Worm (Caenorhabditis elegans): ENCODE data around the gene pat-3.

The pat-3 gene

DNA sequence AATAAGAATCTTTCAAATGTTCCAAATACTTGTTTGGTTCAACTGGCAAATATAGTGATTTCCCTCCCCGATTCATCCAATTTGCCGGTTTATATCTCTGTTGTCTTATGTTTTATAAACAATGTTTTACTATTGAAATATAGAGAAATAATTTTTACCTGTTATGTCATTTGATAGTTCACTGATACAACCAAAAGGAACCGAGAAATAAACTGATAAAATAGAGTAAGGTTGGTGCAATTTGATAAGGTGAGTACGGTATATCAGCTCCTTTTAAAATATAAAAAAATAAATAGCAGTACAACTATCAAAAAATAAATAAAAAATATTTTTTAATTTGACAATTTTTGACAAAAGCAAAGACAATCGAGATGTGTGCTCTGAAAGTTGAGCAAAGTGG lies 12.9 kb upstream of the pat-3 start:
- TF ChIP-seq him-1 (tag; optimal IDR thresholded peaks at IDR 0.05) = no peak
- TF ChIP-seq dao-5 (tag; optimal IDR thresholded peaks at IDR 0.05) = no peak
- TF ChIP-seq W03F9.2 (tag; optimal IDR thresholded peaks at IDR 0.05) = no peak

DNA sequence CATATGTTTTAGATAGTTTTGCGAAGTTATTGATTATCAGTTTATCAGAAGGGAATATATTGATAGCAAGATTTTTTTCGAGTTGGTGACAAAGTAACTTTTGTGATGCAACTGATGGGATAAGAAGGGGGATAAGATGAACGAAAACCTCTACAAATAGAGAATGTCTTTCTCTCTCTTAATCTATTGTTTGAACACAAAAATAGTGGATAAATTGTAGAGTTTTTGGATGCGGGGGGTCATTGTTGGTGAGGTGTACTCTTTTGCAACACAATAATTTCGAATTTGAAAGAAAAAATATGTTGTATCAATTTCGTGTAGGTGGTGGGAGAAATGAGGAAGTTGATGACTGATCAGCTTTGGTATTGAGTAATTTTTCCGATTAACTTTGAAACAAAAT lies 12.2 kb upstream of the pat-3 start, which contains the start of gene ZK1058.9:
TSS of gene ZK1058.9 (minus strand) at position 101 of the 400 bp plus-strand sequence.
- TF ChIP-seq him-1 (tag; optimal IDR thresholded peaks at IDR 0.05) = no peak
- no peak for TF ChIP-seq dao-5 (tag; optimal IDR thresholded peaks at IDR 0.05)
- no peak for TF ChIP-seq W03F9.2 (tag; optimal IDR thresholded peaks at IDR 0.05)

DNA sequence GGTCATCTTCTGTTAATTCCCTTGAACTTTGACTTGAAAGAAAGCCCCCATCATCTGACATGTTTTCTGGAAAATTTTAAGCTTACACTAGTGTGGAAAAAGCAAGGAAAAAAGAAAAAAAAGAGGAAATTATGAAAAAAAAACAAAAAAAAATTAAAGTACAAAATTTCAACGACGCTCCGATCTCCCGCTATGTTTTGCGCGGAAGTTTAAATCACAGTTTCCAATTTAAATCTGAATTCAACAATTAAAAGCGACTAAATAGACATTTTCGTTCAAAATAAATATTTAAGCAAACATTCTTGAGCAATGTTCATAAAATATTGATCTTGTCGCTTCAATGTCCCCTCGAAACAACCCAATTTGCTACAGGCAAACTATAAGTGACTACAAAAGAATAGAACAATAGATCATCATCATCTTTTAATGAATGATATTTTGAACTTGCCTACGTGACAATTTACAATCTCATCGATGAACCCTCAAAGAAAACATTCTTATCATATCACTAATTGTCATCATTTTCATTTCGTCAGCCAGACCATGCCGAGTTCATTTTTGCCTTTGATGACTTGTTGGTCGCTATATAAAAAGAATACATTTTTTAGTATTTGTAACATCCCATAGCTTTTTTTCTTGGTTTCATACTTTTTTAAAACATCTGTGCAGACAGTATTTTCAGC lies 7.8 kb upstream of the pat-3 start, which contains the start of the genes metl-6 and nit-1:
TSS of gene metl-6 (minus strand) at position 66 of the 683 bp plus-strand sequence.
TSS of gene nit-1 (plus strand) at position 562 of the 683 bp plus-strand sequence.
- TF ChIP-seq W03F9.2 (tag; optimal IDR thresholded peaks at IDR 0.05) (no peak), him-1 (tag; optimal IDR thresholded peaks at IDR 0.05) (no peak), dao-5 (tag; optimal IDR thresholded peaks at IDR 0.05) (no peak)

DNA sequence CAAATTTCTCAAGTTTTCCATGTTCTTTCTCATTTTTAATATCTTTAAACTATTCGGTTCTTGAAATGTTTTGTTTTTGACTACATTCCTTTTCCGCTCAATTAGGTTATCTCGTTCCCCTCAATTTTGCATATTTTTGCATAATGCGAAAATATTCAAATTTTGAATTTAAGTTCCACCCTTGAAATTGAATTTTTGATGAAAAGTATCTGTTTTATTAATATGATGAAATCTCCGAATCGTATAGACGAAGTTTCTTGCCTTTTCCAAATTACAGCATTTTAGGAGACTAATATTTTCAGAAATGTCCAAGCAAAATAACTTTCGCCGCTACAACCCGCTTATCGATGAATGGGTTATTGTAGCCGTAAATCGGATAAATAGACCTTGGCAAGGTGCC lies 4.6 kb upstream of the pat-3 start, which contains the start of gene ZK1058.3:
TSS of gene ZK1058.3 (plus strand) at position 301 of the 400 bp plus-strand sequence.
- TF ChIP-seq dao-5 (tag; optimal IDR thresholded peaks at IDR 0.05) (no peak), W03F9.2 (tag; optimal IDR thresholded peaks at IDR 0.05) (no peak)

DNA sequence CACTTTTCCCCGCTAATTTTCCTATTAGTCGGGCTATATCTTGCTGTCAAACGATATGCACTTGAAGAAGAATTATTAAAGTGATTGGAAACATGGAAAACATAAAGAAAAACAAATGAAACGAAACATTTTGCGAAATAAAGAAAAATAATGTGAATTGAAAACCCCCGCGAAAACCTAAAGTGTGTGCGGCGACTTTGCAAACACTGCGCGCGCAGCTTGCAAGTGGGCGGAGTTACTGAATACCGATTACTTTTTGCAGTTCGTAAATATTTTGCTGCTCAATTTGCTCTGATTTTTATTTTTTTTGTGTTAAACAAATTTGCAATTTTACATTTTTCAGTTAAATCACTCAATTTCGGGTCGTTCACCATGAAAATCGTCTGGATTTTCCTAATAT lies 2.7 kb upstream of the pat-3 start, which contains the start of gene ccdc-47:
TSS of gene ccdc-47 (plus strand) at position 344 of the 400 bp plus-strand sequence.
- TF ChIP-seq him-1 (tag; optimal IDR thresholded peaks at IDR 0.05) (no peak), W03F9.2 (tag; optimal IDR thresholded peaks at IDR 0.05) (peak; percentile 85)

DNA sequence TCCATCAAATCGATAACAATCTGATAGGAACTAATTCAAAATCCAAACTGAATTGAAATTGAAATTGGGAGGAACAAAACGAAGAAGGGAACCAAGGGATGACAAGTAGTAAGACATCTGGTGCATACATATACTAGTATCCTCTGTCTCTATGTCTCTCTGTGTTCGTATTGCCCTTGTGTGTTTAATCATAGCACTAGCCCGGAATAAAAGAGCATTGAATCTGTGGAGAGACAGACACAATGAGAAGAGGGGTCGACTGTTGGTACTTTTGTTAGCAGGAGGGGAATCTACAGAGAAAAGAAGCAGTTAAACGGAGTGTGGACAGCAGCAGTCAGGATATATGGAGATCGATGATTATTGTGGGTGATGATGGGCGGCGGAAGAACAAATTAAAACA lies 1.8 kb upstream of the pat-3 start:
- TF ChIP-seq dao-5 (tag; optimal IDR thresholded peaks at IDR 0.05) (no peak), him-1 (tag; optimal IDR thresholded peaks at IDR 0.05) (no peak), W03F9.2 (tag; optimal IDR thresholded peaks at IDR 0.05) (no peak)

DNA sequence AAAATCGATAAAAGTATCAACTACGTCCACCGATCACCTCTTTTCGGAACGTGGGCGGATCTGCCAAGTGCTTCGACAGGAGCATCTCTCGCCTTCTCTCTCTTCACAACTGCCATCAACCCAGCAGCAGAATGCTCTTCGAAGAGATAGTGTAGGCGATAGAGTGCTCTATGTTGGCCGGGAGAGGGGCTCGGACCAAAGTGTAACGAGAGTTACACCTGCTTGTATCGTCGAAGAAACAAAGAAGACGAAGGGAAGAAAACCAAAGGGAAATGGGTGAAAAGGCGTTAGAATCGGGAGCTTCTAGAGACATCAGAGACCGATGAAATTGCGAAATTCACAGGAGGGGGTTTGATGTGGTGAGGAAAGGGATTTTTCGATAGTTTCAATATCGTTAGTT lies 887 bp upstream of the pat-3 start:
- no peak for TF ChIP-seq him-1 (tag; optimal IDR thresholded peaks at IDR 0.05)
- TF ChIP-seq W03F9.2 (tag; optimal IDR thresholded peaks at IDR 0.05) = no peak
- TF ChIP-seq dao-5 (tag; optimal IDR thresholded peaks at IDR 0.05) = no peak

DNA sequence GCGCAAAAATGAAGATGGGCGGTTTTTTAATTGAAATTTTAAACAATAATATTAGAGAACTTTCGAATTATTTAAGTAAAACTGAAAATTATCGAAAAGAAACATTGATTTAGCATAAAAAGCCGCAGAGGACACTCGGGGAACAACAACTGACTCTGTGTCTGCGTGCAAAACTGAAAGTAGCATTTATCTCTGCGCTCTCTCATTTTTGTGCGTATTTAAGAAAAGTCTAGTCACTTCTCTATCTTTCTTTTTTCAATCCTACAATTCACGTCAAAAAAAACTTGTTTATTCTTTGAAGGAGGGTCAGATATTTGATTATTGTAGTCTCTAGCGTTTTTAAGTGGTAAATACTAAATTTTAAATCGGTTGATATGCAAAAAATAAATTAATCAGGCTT lies 5.7 kb downstream of the pat-3 start:
- no peak for TF ChIP-seq him-1 (tag; optimal IDR thresholded peaks at IDR 0.05)
- peak; percentile 25 for TF ChIP-seq W03F9.2 (tag; optimal IDR thresholded peaks at IDR 0.05)

DNA sequence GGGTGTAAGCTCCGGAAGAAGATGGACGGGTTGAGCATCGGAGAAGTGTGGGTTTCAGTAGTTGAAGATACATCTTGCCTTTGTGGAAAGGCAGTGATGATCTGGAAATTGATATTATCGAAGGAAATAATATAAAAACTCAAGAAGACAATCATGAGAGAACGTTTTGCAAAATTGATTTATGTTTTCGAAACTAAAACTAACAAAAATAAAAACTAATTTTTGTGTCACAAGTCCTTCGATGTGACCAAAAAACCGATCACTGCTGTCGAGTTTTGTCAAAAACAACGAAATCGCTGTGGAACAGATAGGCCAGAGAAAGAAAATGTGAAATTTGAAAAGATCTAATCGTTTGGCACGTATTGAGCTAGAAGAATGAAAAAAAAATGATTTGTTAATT lies 6.4 kb downstream of the pat-3 start, which contains the start of gene mmcm-1:
TSS of gene mmcm-1 (minus strand) at position 101 of the 400 bp plus-strand sequence.
- TF ChIP-seq W03F9.2 (tag; optimal IDR thresholded peaks at IDR 0.05) (no peak), him-1 (tag; optimal IDR thresholded peaks at IDR 0.05) (no peak), dao-5 (tag; optimal IDR thresholded peaks at IDR 0.05) (no peak)

DNA sequence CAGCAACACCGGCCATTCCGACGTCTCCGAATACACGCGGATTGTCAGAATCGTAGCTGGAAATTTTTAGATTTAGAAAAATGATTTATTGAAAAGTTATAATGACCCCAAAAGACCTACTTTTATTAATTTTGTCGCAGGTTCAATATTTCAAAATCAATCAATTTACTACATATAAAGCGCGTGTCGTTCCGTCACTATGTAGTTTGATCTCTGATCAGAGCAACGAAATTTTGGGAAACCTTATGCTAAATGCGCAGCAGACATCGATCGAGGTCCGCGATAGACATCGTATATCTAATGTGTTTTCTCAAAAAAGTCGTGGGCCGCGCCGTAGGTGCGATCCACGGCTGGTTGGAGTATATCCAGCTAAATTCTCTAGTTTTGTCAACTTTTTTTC lies 7.5 kb downstream of the pat-3 start:
- TF ChIP-seq W03F9.2 (tag; optimal IDR thresholded peaks at IDR 0.05) (no peak), dao-5 (tag; optimal IDR thresholded peaks at IDR 0.05) (no peak), him-1 (tag; optimal IDR thresholded peaks at IDR 0.05) (no peak)

DNA sequence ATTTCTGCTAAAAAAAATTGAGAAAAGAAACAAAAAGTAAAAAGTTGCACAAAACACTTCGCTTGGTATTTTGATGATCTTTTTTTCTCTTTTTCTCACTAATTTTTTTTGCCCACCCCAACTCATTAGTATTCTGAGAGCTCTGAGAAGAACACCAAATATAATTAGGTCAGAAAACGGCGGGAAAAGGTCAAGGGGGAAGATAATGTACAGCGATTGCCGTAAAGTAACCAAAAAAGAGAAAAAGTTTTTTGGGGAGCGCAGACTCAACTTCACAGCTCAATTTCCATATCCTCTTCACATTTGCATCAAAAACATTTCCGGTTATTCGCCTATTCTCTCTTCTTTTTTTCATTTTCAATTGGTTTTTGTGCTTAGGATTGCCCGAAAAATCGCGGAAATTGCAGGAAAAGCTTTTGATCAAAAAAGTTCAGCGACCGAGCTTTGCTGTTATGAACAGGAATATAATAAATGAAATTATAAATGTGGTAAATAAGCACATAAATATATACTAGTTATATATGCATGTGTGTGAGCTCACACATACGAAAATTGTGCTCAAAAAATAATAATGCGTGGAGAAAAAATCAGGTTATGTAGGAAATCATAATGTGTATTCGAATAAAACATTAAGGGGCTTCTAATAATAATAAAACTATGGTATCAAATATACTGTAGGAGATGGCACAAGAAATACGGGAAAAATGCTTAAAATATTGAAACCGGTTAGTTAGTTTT lies 11.2 kb downstream of the pat-3 start:
- TF ChIP-seq him-1 (tag; optimal IDR thresholded peaks at IDR 0.05) = no peak
- no peak for TF ChIP-seq W03F9.2 (tag; optimal IDR thresholded peaks at IDR 0.05)
- TF ChIP-seq dao-5 (tag; optimal IDR thresholded peaks at IDR 0.05) = no peak

DNA sequence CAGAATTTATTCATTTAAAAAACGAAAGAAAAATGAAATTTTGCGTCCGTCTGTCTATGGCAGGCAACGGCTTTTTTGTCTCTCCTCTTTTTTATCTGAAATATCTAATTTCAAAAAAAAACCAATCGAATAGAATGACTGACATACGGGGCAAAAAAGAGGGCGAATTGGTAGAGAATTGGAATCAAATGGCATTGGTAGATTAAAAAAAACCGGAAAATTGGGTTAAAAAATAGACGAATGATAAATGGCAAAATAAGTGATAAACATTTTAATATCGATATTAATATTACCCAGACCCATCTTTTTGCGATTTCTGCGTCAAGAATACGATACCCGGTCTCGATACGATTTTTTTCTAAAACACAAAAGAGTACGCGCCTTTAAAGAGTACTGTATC lies 12.4 kb downstream of the pat-3 start, which contains the start of gene tir-1:
TSS of gene tir-1 (minus strand) at position 101 of the 400 bp plus-strand sequence.
- TF ChIP-seq him-1 (tag; optimal IDR thresholded peaks at IDR 0.05) (no peak), dao-5 (tag; optimal IDR thresholded peaks at IDR 0.05) (no peak)

DNA sequence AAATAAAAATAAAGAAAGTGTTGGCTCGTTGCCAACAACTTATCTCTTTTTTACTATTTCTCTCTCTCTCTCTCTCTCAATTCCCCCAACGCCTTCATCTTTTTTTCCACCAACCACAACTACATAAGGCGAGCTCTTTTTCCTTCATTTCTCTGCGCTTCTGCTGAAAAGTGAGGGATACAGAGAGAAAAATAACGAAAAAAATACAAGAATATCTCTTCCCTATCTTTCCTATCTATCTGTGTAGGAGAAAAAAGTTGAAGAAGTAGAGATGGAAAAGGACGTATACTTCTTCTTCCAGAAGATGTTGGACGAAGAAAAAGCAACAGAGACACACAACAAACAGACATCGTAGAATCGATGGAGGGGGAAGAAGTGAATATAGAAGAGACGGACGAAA lies 15.1 kb downstream of the pat-3 start:
- TF ChIP-seq him-1 (tag; optimal IDR thresholded peaks at IDR 0.05) (peak; percentile 37), W03F9.2 (tag; optimal IDR thresholded peaks at IDR 0.05) (no peak)

DNA sequence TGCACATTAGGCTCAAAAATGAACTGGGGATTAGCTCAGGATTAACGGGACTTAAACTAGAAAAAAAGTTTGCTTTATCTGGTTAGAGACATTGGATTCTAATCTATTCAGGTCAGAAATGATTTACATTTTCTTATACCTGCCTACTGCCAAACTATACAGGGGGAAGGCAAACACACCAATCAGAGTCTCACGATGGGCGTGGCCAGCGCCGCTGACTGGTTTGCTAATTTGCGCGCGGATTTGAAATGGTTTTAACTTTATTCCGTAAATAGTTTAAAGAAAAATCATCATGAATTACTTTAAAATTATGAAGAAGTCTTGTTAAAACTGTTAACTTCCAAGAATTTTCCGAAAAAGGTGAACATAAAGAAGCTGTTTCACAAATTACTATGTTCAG lies 15.6 kb downstream of the pat-3 start:
- TF ChIP-seq dao-5 (tag; optimal IDR thresholded peaks at IDR 0.05) (no peak), him-1 (tag; optimal IDR thresholded peaks at IDR 0.05) (no peak), W03F9.2 (tag; optimal IDR thresholded peaks at IDR 0.05) (no peak)
